Worm (Caenorhabditis elegans): ENCODE measurements around the gene unc-115.

- TF ChIP-seq attf-6 (GFP tag; IDR thresholded peaks at IDR 0.05) (no peak), snpc-4 (GFP tag; optimal IDR thresholded peaks at IDR 0.05) (no peak), snpc-4 (tag; optimal IDR thresholded peaks at IDR 0.05) (no peak), aptf-3 (GFP tag; IDR thresholded peaks at IDR 0.05) (no peak), ets-4 (GFP tag; optimal IDR thresholded peaks at IDR 0.05) (no peak)
Measured at ce11 chrX:10199202-10199601, 52.5 kb downstream of the unc-115 start.

Measured in whole organism, young adult.